Worm (Caenorhabditis elegans) whole organism, midembryonic: ENCODE data around the gene rgs-1.

Experiments
- cog-1 ChIP-seq: sonication (generic microtip); optimal IDR thresholded peaks from 2 replicates; lab custom pipeline; 2016; ENCODE audit warnings: missing genetic modification characterization, missing compliant biosample characterization
- tab-1 ChIP-seq: fragments of 200-800 bp; sonication (Bioruptor generic); IDR thresholded peaks from 2 replicates; pipeline ENCODE4 v1.3.6; 2022; ENCODE audit warnings: missing genetic modification characterization, missing compliant biosample characterization

DNA sequence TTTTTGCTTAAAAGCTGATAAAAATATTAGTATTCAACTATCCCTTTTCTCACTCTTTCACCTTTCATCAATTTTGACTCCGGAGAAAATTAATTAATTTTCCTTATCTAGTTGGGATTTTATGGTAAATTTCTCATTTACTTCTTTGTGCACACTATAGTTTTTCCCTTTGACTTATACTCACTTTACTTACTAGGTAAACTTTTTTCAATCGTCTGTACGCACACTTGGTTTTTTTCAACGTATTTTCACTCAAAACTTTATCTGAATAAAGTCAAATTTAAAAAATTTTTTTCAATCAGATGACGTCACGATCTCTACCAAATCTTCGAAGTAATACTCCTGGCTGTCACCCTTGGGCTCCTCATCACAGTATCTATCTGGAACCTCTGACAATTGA, 4.2 kb downstream of the rgs-1 start, which contains the start of gene C05B5.16:
- TF ChIP-seq cog-1 = no peak
- no peak for TF ChIP-seq tab-1
